Worm (Caenorhabditis elegans): Measurements from ENCODE around the gene C49A9.4.

DNA sequence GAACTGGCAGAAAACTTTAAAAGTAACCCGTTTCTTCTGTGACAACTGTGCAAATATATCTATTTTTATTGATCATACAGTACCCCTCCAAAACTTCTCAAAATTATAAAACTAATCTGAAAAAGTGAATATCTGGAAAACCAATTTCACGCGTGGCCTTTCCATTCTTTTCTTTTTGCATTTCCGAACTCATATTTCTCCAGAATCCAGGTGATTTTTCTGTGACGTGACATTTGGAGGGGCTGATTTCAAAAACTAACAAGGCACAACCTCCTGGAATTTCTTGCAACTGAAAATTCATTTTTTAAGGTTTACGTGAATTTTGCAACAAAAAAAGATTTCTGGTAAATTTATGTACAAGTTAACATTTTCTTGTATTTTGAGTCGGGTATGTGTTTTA lies 19.2 kb upstream of the C49A9.4 start:
- TF ChIP-seq him-1 (tag; optimal IDR thresholded peaks at IDR 0.05) (no peak), W03F9.2 (tag; optimal IDR thresholded peaks at IDR 0.05) (no peak)

Data from whole organism, L4/young adult.